Worm (Caenorhabditis elegans) whole organism, mixed stage, embryonic: ENCODE data around the gene gmap-2.

ENCODE experiments used
- M03D4.4 ChIP-seq: sonication (generic microtip); optimal IDR thresholded peaks from 2 replicates; lab custom pipeline; 2017; ENCODE audit warnings: mild to moderate bottlenecking, missing genetic modification characterization, missing compliant biosample characterization
- bed-3 ChIP-seq: fragments of 200-800 bp; sonication (Bioruptor generic); optimal IDR thresholded peaks from 3 replicates; lab custom pipeline; 2018; ENCODE audit warnings: mild to moderate bottlenecking, missing genetic modification characterization, moderate library complexity, missing compliant biosample characterization
- blmp-1 ChIP-seq: fragments of 150-350 bp; optimal IDR thresholded peaks from 2 replicates; lab custom pipeline; 2014; ENCODE audit warnings: missing biosample characterization, missing genetic modification characterization
- ceh-39 ChIP-seq: fragments of 150-350 bp; optimal IDR thresholded peaks from 2 replicates; lab custom pipeline; 2014; ENCODE audit warnings: missing biosample characterization, missing genetic modification characterization
- ceh-43 ChIP-seq: fragments of 200-800 bp; sonication (Bioruptor generic); optimal IDR thresholded peaks from 2 replicates; lab custom pipeline; 2018; ENCODE audit warnings: mild to moderate bottlenecking, missing genetic modification characterization, moderate library complexity, missing compliant biosample characterization
- ceh-83 ChIP-seq: fragments of 200-800 bp; sonication (Bioruptor generic); optimal IDR thresholded peaks from 2 replicates; lab custom pipeline; 2018; ENCODE audit warnings: mild to moderate bottlenecking, missing genetic modification characterization, missing compliant biosample characterization
- ces-1 ChIP-seq: fragments of 150-350 bp; optimal IDR thresholded peaks from 2 replicates; lab custom pipeline; 2014; ENCODE audit warnings: missing biosample characterization, missing genetic modification reagents, missing genetic modification characterization
- cnd-1 ChIP-seq: fragments of 200-800 bp; sonication (Bioruptor generic); optimal IDR thresholded peaks from 2 replicates; lab custom pipeline; 2018; ENCODE audit warnings: mild to moderate bottlenecking, missing genetic modification characterization, missing compliant biosample characterization
- drap-1 ChIP-seq: fragments of 200-800 bp; sonication (Bioruptor generic); optimal IDR thresholded peaks from 3 replicates; lab custom pipeline; 2018; ENCODE audit warnings: mild to moderate bottlenecking, missing genetic modification characterization, missing compliant biosample characterization
- elt-1 ChIP-seq: sonication (generic microtip); optimal IDR thresholded peaks from 2 replicates; lab custom pipeline; 2017; ENCODE audit warnings: missing genetic modification characterization, mild to moderate bottlenecking, missing compliant biosample characterization, antibody characterized with exemption, moderate library complexity, borderline replicate concordance; ENCODE audit not compliant: insufficient read depth
- elt-3 ChIP-seq: fragments of 150-350 bp; optimal IDR thresholded peaks from 2 replicates; lab custom pipeline; 2014; ENCODE audit warnings: missing biosample characterization, missing genetic modification characterization
- flh-1 ChIP-seq: fragments of 200-800 bp; sonication (Bioruptor generic); optimal IDR thresholded peaks from 2 replicates; lab custom pipeline; 2018; ENCODE audit warnings: mild to moderate bottlenecking, missing genetic modification characterization, moderate library complexity, missing compliant biosample characterization
- ham-2 ChIP-seq: fragments of 200-800 bp; sonication (Bioruptor generic); optimal IDR thresholded peaks from 2 replicates; lab custom pipeline; 2018; ENCODE audit warnings: mild to moderate bottlenecking, missing genetic modification characterization, missing compliant biosample characterization
- hlh-1 ChIP-seq: fragments of 150-350 bp; optimal IDR thresholded peaks from 2 replicates; lab custom pipeline; 2014; ENCODE audit warnings: missing biosample characterization, missing genetic modification reagents, missing genetic modification characterization
- lin-13 ChIP-seq: fragments of 150-350 bp; optimal IDR thresholded peaks from 2 replicates; lab custom pipeline; 2014; ENCODE audit warnings: missing biosample characterization, missing genetic modification characterization
- lsy-2 ChIP-seq: fragments of 150-350 bp; optimal IDR thresholded peaks from 2 replicates; lab custom pipeline; 2014; ENCODE audit warnings: missing biosample characterization, missing genetic modification characterization
- mab-5 ChIP-seq: fragments of 150-350 bp; optimal IDR thresholded peaks from 2 replicates; lab custom pipeline; 2014; ENCODE audit warnings: missing biosample characterization, missing genetic modification characterization
- mep-1 ChIP-seq: fragments of 150-350 bp; optimal IDR thresholded peaks from 2 replicates; lab custom pipeline; 2017; ENCODE audit warnings: missing biosample characterization, missing genetic modification reagents, missing genetic modification characterization, inconsistent platforms
- mls-2 ChIP-seq: sonication (generic microtip); optimal IDR thresholded peaks from 2 replicates; lab custom pipeline; 2016; ENCODE audit warnings: mild to moderate bottlenecking, missing genetic modification characterization, moderate library complexity, missing compliant biosample characterization
- nhr-12 ChIP-seq: fragments of 150-350 bp; optimal IDR thresholded peaks from 2 replicates; lab custom pipeline; 2014; ENCODE audit warnings: missing biosample characterization, missing genetic modification characterization
- nhr-2 ChIP-seq: fragments of 150-350 bp; optimal IDR thresholded peaks from 2 replicates; lab custom pipeline; 2014; ENCODE audit warnings: missing biosample characterization, missing genetic modification characterization
- nhr-237 ChIP-seq: fragments of 150-350 bp; optimal IDR thresholded peaks from 2 replicates; lab custom pipeline; 2014; ENCODE audit warnings: missing biosample characterization, missing genetic modification characterization
- nhr-28 ChIP-seq: fragments of 150-350 bp; optimal IDR thresholded peaks from 2 replicates; lab custom pipeline; 2014; ENCODE audit warnings: missing biosample characterization, missing genetic modification characterization
- nhr-76 ChIP-seq: sonication (generic microtip); optimal IDR thresholded peaks from 2 replicates; lab custom pipeline; 2017; ENCODE audit warnings: missing biosample characterization, missing genetic modification characterization
- sem-2 ChIP-seq: fragments of 200-800 bp; sonication (Bioruptor generic); optimal IDR thresholded peaks from 2 replicates; lab custom pipeline; 2018; ENCODE audit warnings: mild to moderate bottlenecking, missing genetic modification characterization, missing compliant biosample characterization
- sptf-1 ChIP-seq: sonication (generic microtip); optimal IDR thresholded peaks from 2 replicates; lab custom pipeline; 2017; ENCODE audit warnings: mild to moderate bottlenecking, missing genetic modification characterization, moderate library complexity, missing compliant biosample characterization
- tbx-8 ChIP-seq: fragments of 200-800 bp; sonication (Bioruptor generic); optimal IDR thresholded peaks from 2 replicates; lab custom pipeline; 2018; ENCODE audit warnings: mild to moderate bottlenecking, missing genetic modification characterization, moderate library complexity, missing compliant biosample characterization
- unc-120 ChIP-seq: sonication (generic microtip); optimal IDR thresholded peaks from 2 replicates; lab custom pipeline; 2017; ENCODE audit warnings: missing genetic modification characterization, missing compliant biosample characterization; ENCODE audit not compliant: poor library complexity, severe bottlenecking
- unc-39 ChIP-seq: fragments of 150-350 bp; optimal IDR thresholded peaks from 2 replicates; lab custom pipeline; 2014; ENCODE audit warnings: missing biosample characterization, missing genetic modification characterization
- zip-8 ChIP-seq: fragments of 150-350 bp; optimal IDR thresholded peaks from 2 replicates; lab custom pipeline; 2014; ENCODE audit warnings: missing biosample characterization, missing genetic modification characterization

The gmap-2 gene

ce11 chrX:12965163-12965562 lies 22.1 kb upstream of the gmap-2 start, which contains the start of gene frpr-2:
frpr-2 (plus strand) TSS chrX:12965463.
- TF ChIP-seq nhr-2 (tag; lab: Kevin White, UChicago) (no peak), zip-8 (tag; lab: Kevin White, UChicago) (no peak), mls-2 (tag; lab: Kevin White, UChicago) (no peak), elt-3 (no peak), M03D4.4 (tag; lab: Kevin White, UChicago) (no peak), sem-2 (no peak), flh-1 (GFP tag; lab: Kevin White, UChicago) (no peak), nhr-12 (tag; lab: Kevin White, UChicago) (no peak), unc-39 (tag; lab: Kevin White, UChicago) (no peak), nhr-76 (tag; lab: Kevin White, UChicago) (no peak), nhr-28 (tag; lab: Kevin White, UChicago) (no peak), ham-2 (GFP tag; lab: Kevin White, UChicago) (no peak)

ce11 chrX:12958897-12959296 lies 15.8 kb upstream of the gmap-2 start:
- no peak for TF ChIP-seq drap-1
- no peak for TF ChIP-seq nhr-237 (tag; lab: Kevin White, UChicago)
- TF ChIP-seq zip-8 (tag; lab: Kevin White, UChicago): no peak
- no peak for TF ChIP-seq mep-1
- TF ChIP-seq elt-1: no peak
- TF ChIP-seq ceh-43: no peak
- TF ChIP-seq ces-1: no peak
- no peak for TF ChIP-seq tbx-8 (GFP tag; lab: Kevin White, UChicago)
- no peak for TF ChIP-seq nhr-12 (tag; lab: Kevin White, UChicago)
- TF ChIP-seq ceh-39: no peak

- TF ChIP-seq bed-3 (GFP tag; lab: Kevin White, UChicago): no peak
- TF ChIP-seq M03D4.4 (tag; lab: Kevin White, UChicago): no peak
- no peak for TF ChIP-seq unc-120 (tag; lab: Kevin White, UChicago)
Observed at ce11 chrX:12951175-12951574, 8.1 kb upstream of the gmap-2 start.

- TF ChIP-seq unc-120 (tag; lab: Kevin White, UChicago) (no peak), nhr-237 (tag; lab: Kevin White, UChicago) (no peak), mep-1 (no peak), ceh-83 (GFP tag; lab: Kevin White, UChicago) (no peak), zip-8 (tag; lab: Kevin White, UChicago) (no peak), bed-3 (GFP tag; lab: Kevin White, UChicago) (no peak), elt-3 (no peak), elt-1 (no peak), lsy-2 (tag; lab: Kevin White, UChicago) (no peak), unc-39 (tag; lab: Kevin White, UChicago) (no peak), nhr-76 (tag; lab: Kevin White, UChicago) (no peak), mab-5 (no peak), drap-1 (no peak), ham-2 (GFP tag; lab: Kevin White, UChicago) (no peak), tbx-8 (GFP tag; lab: Kevin White, UChicago) (no peak), flh-1 (GFP tag; lab: Kevin White, UChicago) (no peak), nhr-2 (tag; lab: Kevin White, UChicago) (no peak)
Observed at ce11 chrX:12946533-12946932, 3.5 kb upstream of the gmap-2 start, which contains the start of gene C05E7.3. C05E7.3 (minus strand) TSS chrX:12946633.

- no peak for TF ChIP-seq sem-2
- no peak for TF ChIP-seq hlh-1 (tag; lab: Kevin White, UChicago)
- no peak for TF ChIP-seq nhr-237 (tag; lab: Kevin White, UChicago)
- no peak for TF ChIP-seq lin-13 (tag; lab: Kevin White, UChicago)
- TF ChIP-seq elt-1: no peak
- no peak for TF ChIP-seq nhr-2 (tag; lab: Kevin White, UChicago)
- no peak for TF ChIP-seq cnd-1 (tag; lab: Kevin White, UChicago)
- TF ChIP-seq mls-2 (tag; lab: Kevin White, UChicago): no peak
- no peak for TF ChIP-seq lsy-2 (tag; lab: Kevin White, UChicago)
Observed at ce11 chrX:12944661-12945060, 1.6 kb upstream of the gmap-2 start.

ce11 chrX:12942296-12942695 lies 770 bp downstream of the gmap-2 start:
- no peak for TF ChIP-seq mep-1
- TF ChIP-seq nhr-12 (tag; lab: Kevin White, UChicago): no peak
- TF ChIP-seq bed-3 (GFP tag; lab: Kevin White, UChicago): no peak
- TF ChIP-seq ces-1: no peak
- TF ChIP-seq unc-120 (tag; lab: Kevin White, UChicago): no peak
- no peak for TF ChIP-seq blmp-1 (tag; lab: Kevin White, UChicago)
- TF ChIP-seq mab-5: no peak
- no peak for TF ChIP-seq ceh-83 (GFP tag; lab: Kevin White, UChicago)
- TF ChIP-seq lsy-2 (tag; lab: Kevin White, UChicago): no peak
- TF ChIP-seq drap-1: no peak
- TF ChIP-seq zip-8 (tag; lab: Kevin White, UChicago): no peak
- no peak for TF ChIP-seq mls-2 (tag; lab: Kevin White, UChicago)
- TF ChIP-seq tbx-8 (GFP tag; lab: Kevin White, UChicago): no peak
- TF ChIP-seq sptf-1 (tag; lab: Kevin White, UChicago): no peak
